Fruit fly (Drosophila melanogaster) whole organism, embryonic: ENCODE measurements around the gene Invadolysin.

Experiments
- Asciz ChIP-seq: fragments of 200-800 bp; sonication (Bioruptor generic); optimal IDR thresholded peaks from 2 replicates; lab custom pipeline; 2017; ENCODE audit warnings: missing biosample characterization, mild to moderate bottlenecking, missing genetic modification characterization, missing genetic modification reagents
- B-H1 ChIP-seq: fragments of 200-800 bp; sonication (Bioruptor generic); IDR thresholded peaks from 3 replicates; pipeline ENCODE4 v1.3.6; 2022; ENCODE audit warnings: missing biosample characterization, missing genetic modification characterization
- Bdp1 ChIP-seq: fragments of 200-800 bp; sonication (Bioruptor generic); optimal IDR thresholded peaks from 3 replicates; lab custom pipeline; 2016; ENCODE audit warnings: missing biosample characterization, missing genetic modification characterization
- CG10543 ChIP-seq: fragments of 200-800 bp; sonication (Bioruptor generic); optimal IDR thresholded peaks from 3 replicates; lab custom pipeline; 2017; ENCODE audit warnings: missing biosample characterization, mild to moderate bottlenecking, missing genetic modification characterization, moderate library complexity
- CG12071 ChIP-seq: fragments of 200-800 bp; sonication (Bioruptor generic); optimal IDR thresholded peaks from 3 replicates; lab custom pipeline; 2018; ENCODE audit warnings: missing biosample characterization, mild to moderate bottlenecking, missing genetic modification characterization
- CG12236 ChIP-seq: fragments of 200-800 bp; sonication (Bioruptor generic); optimal IDR thresholded peaks from 2 replicates; lab custom pipeline; 2016; ENCODE audit warnings: missing biosample characterization, missing genetic modification characterization
- CG14667 ChIP-seq: fragments of 200-800 bp; sonication (Bioruptor generic); IDR thresholded peaks from 2 replicates; pipeline ENCODE4 v1.3.6; 2022; ENCODE audit warnings: missing biosample characterization, missing genetic modification characterization
- CG1529 ChIP-seq: fragments of 200-800 bp; sonication (Bioruptor generic); optimal IDR thresholded peaks from 3 replicates; lab custom pipeline; 2018; ENCODE audit warnings: missing biosample characterization, missing genetic modification characterization
- CG1603 ChIP-seq: fragments of 200-800 bp; sonication (Bioruptor generic); optimal IDR thresholded peaks from 2 replicates; lab custom pipeline; 2019; ENCODE audit warnings: missing biosample characterization, mild to moderate bottlenecking, missing genetic modification characterization, moderate library complexity
- CG16863 ChIP-seq: fragments of 200-800 bp; sonication (Bioruptor generic); optimal IDR thresholded peaks from 3 replicates; lab custom pipeline; 2016; ENCODE audit warnings: missing biosample characterization, missing genetic modification characterization
- CG2120 ChIP-seq: fragments of 200-800 bp; sonication (Bioruptor generic); optimal IDR thresholded peaks from 3 replicates; lab custom pipeline; 2016; ENCODE audit warnings: missing biosample characterization, missing genetic modification characterization
- CG2199 ChIP-seq: fragments of 200-800 bp; sonication (Bioruptor generic); IDR thresholded peaks from 3 replicates; pipeline ENCODE4 v1.3.6; 2022; ENCODE audit warnings: missing biosample characterization, missing genetic modification characterization
- CG3065 ChIP-seq: fragments of 200-800 bp; sonication (Bioruptor generic); optimal IDR thresholded peaks from 2 replicates; lab custom pipeline; 2016; ENCODE audit warnings: missing biosample characterization, missing genetic modification characterization
- CG32772 ChIP-seq: fragments of 200-800 bp; sonication (Bioruptor generic); IDR thresholded peaks from 2 replicates; pipeline ENCODE4 v1.3.6; 2022; ENCODE audit warnings: missing biosample characterization, missing genetic modification characterization
- CG3995 ChIP-seq: fragments of 200-800 bp; sonication (Bioruptor generic); optimal IDR thresholded peaks from 3 replicates; lab custom pipeline; 2016; ENCODE audit warnings: missing biosample characterization, missing genetic modification characterization
- CG4707 ChIP-seq: fragments of 200-800 bp; sonication (Bioruptor generic); optimal IDR thresholded peaks from 2 replicates; lab custom pipeline; 2018; ENCODE audit warnings: missing biosample characterization, mild to moderate bottlenecking, missing genetic modification characterization, moderate library complexity
- CG7556 ChIP-seq: fragments of 200-800 bp; sonication (Bioruptor generic); optimal IDR thresholded peaks from 2 replicates; lab custom pipeline; 2017; ENCODE audit warnings: missing biosample characterization, mild to moderate bottlenecking, missing genetic modification characterization
- Dbx ChIP-seq: fragments of 200-800 bp; sonication (Bioruptor generic); IDR thresholded peaks from 3 replicates; pipeline ENCODE4 v1.3.6; 2022; ENCODE audit warnings: missing biosample characterization, missing genetic modification characterization
- Dip2 ChIP-seq: fragments of 200-800 bp; sonication (Bioruptor generic); IDR thresholded peaks from 2 replicates; pipeline ENCODE4 v1.3.6; 2022; ENCODE audit warnings: missing biosample characterization, missing genetic modification characterization
- Dip3 ChIP-seq: fragments of 200-800 bp; sonication (Bioruptor generic); optimal IDR thresholded peaks from 3 replicates; lab custom pipeline; 2016; ENCODE audit warnings: missing biosample characterization, missing genetic modification characterization
- ERR ChIP-seq: fragments of 200-800 bp; sonication (Bioruptor generic); optimal IDR thresholded peaks from 2 replicates; lab custom pipeline; 2016; ENCODE audit warnings: missing biosample characterization, missing genetic modification characterization
- H15 ChIP-seq: fragments of 200-800 bp; sonication (Bioruptor generic); IDR thresholded peaks from 3 replicates; pipeline ENCODE4 v1.3.6; 2022; ENCODE audit warnings: missing biosample characterization, missing genetic modification characterization
- Hand ChIP-seq: fragments of 200-800 bp; sonication (Bioruptor generic); optimal IDR thresholded peaks from 2 replicates; lab custom pipeline; 2017; ENCODE audit warnings: mild to moderate bottlenecking, missing biosample characterization, missing genetic modification reagents, missing genetic modification characterization
- Hey ChIP-seq: fragments of 200-800 bp; sonication (Bioruptor generic); optimal IDR thresholded peaks from 3 replicates; lab custom pipeline; 2018; ENCODE audit warnings: missing biosample characterization, mild to moderate bottlenecking, missing genetic modification characterization
- HmgD ChIP-seq: fragments of 200-800 bp; sonication (Bioruptor generic); optimal IDR thresholded peaks from 3 replicates; lab custom pipeline; 2016; ENCODE audit warnings: missing biosample characterization, missing genetic modification characterization
- Kr ChIP-seq: fragments of 200-800 bp; sonication (Bioruptor generic); optimal IDR thresholded peaks from 2 replicates; lab custom pipeline; 2017; ENCODE audit warnings: missing biosample characterization, mild to moderate bottlenecking, missing genetic modification characterization
- Max ChIP-seq: fragments of 200-800 bp; sonication (Bioruptor generic); optimal IDR thresholded peaks from 2 replicates; lab custom pipeline; 2016; ENCODE audit warnings: missing biosample characterization, mild to moderate bottlenecking, missing genetic modification characterization
- Myb ChIP-seq: fragments of 200-800 bp; sonication (Bioruptor generic); optimal IDR thresholded peaks from 2 replicates; lab custom pipeline; 2016; ENCODE audit warnings: missing biosample characterization, missing genetic modification characterization
- NC2β ChIP-seq: fragments of 200-800 bp; sonication (Bioruptor generic); optimal IDR thresholded peaks from 2 replicates; lab custom pipeline; 2016; ENCODE audit warnings: missing biosample characterization, missing genetic modification characterization
- Optix ChIP-seq: fragments of 200-800 bp; sonication (Bioruptor generic); IDR thresholded peaks from 3 replicates; pipeline ENCODE4 v1.3.6; 2022; ENCODE audit warnings: missing biosample characterization, missing genetic modification characterization
- Sox102F ChIP-seq: fragments of 200-800 bp; sonication (Bioruptor generic); optimal IDR thresholded peaks from 2 replicates; lab custom pipeline; 2018; ENCODE audit warnings: missing biosample characterization, mild to moderate bottlenecking, missing genetic modification characterization, moderate library complexity
- Usf ChIP-seq: fragments of 200-800 bp; sonication (Bioruptor generic); optimal IDR thresholded peaks from 2 replicates; lab custom pipeline; 2017; ENCODE audit warnings: missing genotype, missing biosample characterization, missing genetic modification characterization
- ato ChIP-seq: fragments of 200-800 bp; sonication (Bioruptor generic); IDR thresholded peaks from 2 replicates; pipeline ENCODE4 v1.3.6; 2022; ENCODE audit warnings: missing biosample characterization, missing genetic modification characterization; ENCODE audit not compliant: partially characterized antibody
- dysf ChIP-seq: fragments of 200-800 bp; sonication (Bioruptor generic); IDR thresholded peaks from 3 replicates; pipeline ENCODE4 v1.3.6; 2022; ENCODE audit warnings: missing biosample characterization, missing genetic modification characterization
- eve ChIP-seq, 2 experiments: fragments of >200 bp; optimal IDR thresholded peaks; 2 replicates each; lab custom pipeline; 2017; ENCODE audit warnings: missing biosample characterization in 2 of 2, missing genetic modification characterization in 2 of 2
- eyg ChIP-seq: fragments of 200-800 bp; sonication (Bioruptor generic); optimal IDR thresholded peaks from 3 replicates; lab custom pipeline; 2016; ENCODE audit warnings: missing biosample characterization, missing genetic modification characterization
- fru ChIP-seq: fragments of >200 bp; optimal IDR thresholded peaks from 2 replicates; lab custom pipeline; 2017
- jing ChIP-seq: fragments of 200-800 bp; sonication (Bioruptor generic); optimal IDR thresholded peaks from 2 replicates; lab custom pipeline; 2018; ENCODE audit warnings: missing biosample characterization, mild to moderate bottlenecking, missing genetic modification characterization
- mirr ChIP-seq: fragments of 200-800 bp; sonication (Bioruptor generic); optimal IDR thresholded peaks from 3 replicates; lab custom pipeline; 2018; ENCODE audit warnings: missing biosample characterization, mild to moderate bottlenecking, missing genetic modification characterization
- nmo ChIP-seq: fragments of 200-800 bp; sonication (Bioruptor generic); optimal IDR thresholded peaks from 2 replicates; lab custom pipeline; 2018; ENCODE audit warnings: missing biosample characterization, mild to moderate bottlenecking, missing genetic modification characterization, moderate library complexity
- p53 ChIP-seq: fragments of 200-800 bp; sonication (Bioruptor generic); optimal IDR thresholded peaks from 2 replicates; lab custom pipeline; 2016; ENCODE audit warnings: missing biosample characterization, missing genetic modification characterization
- psq ChIP-seq: fragments of 200-800 bp; sonication (Bioruptor generic); optimal IDR thresholded peaks from 2 replicates; lab custom pipeline; 2017; ENCODE audit warnings: missing biosample characterization, missing genetic modification characterization
- sc ChIP-seq, 3 experiments: fragments of >200 bp in 2 of 3; fragments of 200-800 bp in 1 of 3; sonication (Bioruptor generic) in 1 of 3; optimal IDR thresholded peaks; 2 replicates in 2 of 3; 3 replicates in 1 of 3; lab custom pipeline; 2017; ENCODE audit warnings: mild to moderate bottlenecking in 1 of 3, missing biosample characterization in 1 of 3, missing genetic modification characterization in 1 of 3, missing genetic modification reagents in 1 of 3
- scrt ChIP-seq: fragments of 200-800 bp; sonication (Bioruptor generic); optimal IDR thresholded peaks from 2 replicates; lab custom pipeline; 2018; ENCODE audit warnings: missing biosample characterization, mild to moderate bottlenecking, missing genetic modification characterization, moderate library complexity
- shn ChIP-seq: fragments of 200-800 bp; sonication (Bioruptor generic); optimal IDR thresholded peaks from 3 replicates; lab custom pipeline; 2016; ENCODE audit warnings: missing biosample characterization, missing genetic modification characterization
- sim ChIP-seq: fragments of 200-800 bp; sonication (Bioruptor generic); IDR thresholded peaks from 2 replicates; pipeline ENCODE4 v1.3.6; 2022; ENCODE audit warnings: missing biosample characterization, missing genetic modification characterization
- tgo ChIP-seq: fragments of 200-800 bp; sonication (Bioruptor generic); IDR thresholded peaks from 3 replicates; pipeline ENCODE4 v1.3.6; 2022; ENCODE audit warnings: missing biosample characterization, missing genetic modification characterization
- trh ChIP-seq: fragments of 200-800 bp; sonication (Bioruptor generic); optimal IDR thresholded peaks from 2 replicates; lab custom pipeline; 2016; ENCODE audit warnings: missing biosample characterization, missing genetic modification characterization
- ttk ChIP-seq: fragments of 200-800 bp; sonication (Bioruptor generic); IDR thresholded peaks from 2 replicates; pipeline ENCODE4 v2.1.2; 2022; ENCODE audit warnings: missing biosample characterization, missing genetic modification characterization
- vnd ChIP-seq: fragments of 200-800 bp; sonication (Bioruptor generic); IDR thresholded peaks from 3 replicates; pipeline ENCODE4 v1.3.6; 2022; ENCODE audit warnings: missing biosample characterization, missing genetic modification characterization; ENCODE audit not compliant: partially characterized antibody
- zen ChIP-seq: fragments of 200-800 bp; sonication (Bioruptor generic); optimal IDR thresholded peaks from 3 replicates; lab custom pipeline; 2018; ENCODE audit warnings: missing biosample characterization, mild to moderate bottlenecking, missing genetic modification characterization, moderate library complexity
- zf30C ChIP-seq: fragments of 200-800 bp; sonication (Bioruptor generic); optimal IDR thresholded peaks from 3 replicates; lab custom pipeline; 2018; ENCODE audit warnings: missing biosample characterization, mild to moderate bottlenecking, missing genetic modification characterization

Gene Invadolysin

dm6 chr3R:10168483-10169064, 24.1 kb downstream of the Invadolysin start (continued):
- no peak for TF ChIP-seq ato (GFP tag; lab: Robert Waterston, UW)
- TF ChIP-seq CG32772 (GFP tag; lab: Robert Waterston, UW), result no peak
- TF ChIP-seq H15 (GFP tag; lab: Robert Waterston, UW), result no peak
- no peak for TF ChIP-seq CG16863
- TF ChIP-seq Dip3 (GFP tag; lab: Kevin White, UChicago), result no peak
- TF ChIP-seq B-H1 (GFP tag; lab: Robert Waterston, UW), result no peak
- TF ChIP-seq psq (GFP tag; lab: Kevin White, UChicago), result no peak
- TF ChIP-seq zf30C (GFP tag; lab: Kevin White, UChicago), result no peak
- no peak for TF ChIP-seq Asciz (GFP tag; lab: Kevin White, UChicago)
- TF ChIP-seq nmo (GFP tag; lab: Kevin White, UChicago), result peak; percentile 35
- TF ChIP-seq dysf (GFP tag; lab: Robert Waterston, UW), result no peak
- TF ChIP-seq tgo, result no peak
- peak; percentile 68 for TF ChIP-seq CG1603 (tag; lab: Kevin White, UChicago)
- TF ChIP-seq Bdp1, result no peak
- no peak for TF ChIP-seq CG1529 (GFP tag; lab: Kevin White, UChicago)
- TF ChIP-seq shn (GFP tag; lab: Kevin White, UChicago), result no peak
- peak; percentile 70 for TF ChIP-seq CG2120 (GFP tag; lab: Kevin White, UChicago)
- TF ChIP-seq CG4707, result no peak
- TF ChIP-seq CG7556, result peak; percentile 30
- TF ChIP-seq CG12071 (GFP tag; lab: Kevin White, UChicago), result peak; percentile 6
- no peak for TF ChIP-seq fru (lab: Kevin White, UChicago)
- TF ChIP-seq Dip2 (GFP tag; lab: Robert Waterston, UW), result no peak
- TF ChIP-seq mirr (GFP tag; lab: Kevin White, UChicago), result no peak
- peak; percentile 23 for TF ChIP-seq Usf
- no peak for TF ChIP-seq HmgD
- TF ChIP-seq ERR (GFP tag; lab: Kevin White, UChicago), result no peak
- no peak for TF ChIP-seq CG3995 (GFP tag; lab: Kevin White, UChicago)
- no peak for TF ChIP-seq Max (GFP tag; lab: Kevin White, UChicago)
- TF ChIP-seq Optix (GFP tag; lab: Robert Waterston, UW), result no peak
- TF ChIP-seq Dbx (GFP tag; lab: Robert Waterston, UW), result peak; percentile 51; the same call in 1 of the 3 replicates
- no peak for TF ChIP-seq Hey (tag; lab: Kevin White, UChicago)
- no peak for TF ChIP-seq zen (tag; lab: Kevin White, UChicago)
- no peak for TF ChIP-seq CG12236
- TF ChIP-seq CG2199 (GFP tag; lab: Robert Waterston, UW), result no peak
- no peak for TF ChIP-seq Kr (GFP tag; lab: Kevin White, UChicago)
- no peak for TF ChIP-seq CG14667
- no peak for TF ChIP-seq scrt (GFP tag; lab: Kevin White, UChicago)
- no peak for TF ChIP-seq p53 (GFP tag; lab: Kevin White, UChicago)
- peak; percentile 50 for TF ChIP-seq Sox102F
- no peak for TF ChIP-seq sim (GFP tag; lab: Robert Waterston, UW)
- TF ChIP-seq sc (optimal IDR thresholded peaks at IDR 0.05; lab: Kevin White, UChicago), result no peak
- peak; percentile 4 for TF ChIP-seq sc (GFP tag; optimal IDR thresholded peaks at IDR 0.05; lab: Kevin White, UChicago)
- TF ChIP-seq vnd (GFP tag; lab: Robert Waterston, UW), result no peak
- no peak for TF ChIP-seq trh (GFP tag; lab: Kevin White, UChicago)
- peak; percentile 16 for TF ChIP-seq CG10543 (GFP tag; lab: Kevin White, UChicago)
- no peak for TF ChIP-seq eve (GFP tag; optimal IDR thresholded peaks at IDR 0.05; lab: Kevin White, UChicago)
- TF ChIP-seq NC2β, result no peak
- no peak for TF ChIP-seq ttk (GFP tag; lab: Robert Waterston, UW)
- peak; percentile 10 for TF ChIP-seq Hand (GFP tag; lab: Kevin White, UChicago)
- peak; percentile 27 for TF ChIP-seq Myb
- no peak for TF ChIP-seq CG3065 (GFP tag; lab: Kevin White, UChicago)
- TF ChIP-seq jing, result no peak
- TF ChIP-seq eyg, result no peak
